Worm (Caenorhabditis elegans): ENCODE measurements around the gene K02E10.4.

K02E10.4 gene

DNA sequence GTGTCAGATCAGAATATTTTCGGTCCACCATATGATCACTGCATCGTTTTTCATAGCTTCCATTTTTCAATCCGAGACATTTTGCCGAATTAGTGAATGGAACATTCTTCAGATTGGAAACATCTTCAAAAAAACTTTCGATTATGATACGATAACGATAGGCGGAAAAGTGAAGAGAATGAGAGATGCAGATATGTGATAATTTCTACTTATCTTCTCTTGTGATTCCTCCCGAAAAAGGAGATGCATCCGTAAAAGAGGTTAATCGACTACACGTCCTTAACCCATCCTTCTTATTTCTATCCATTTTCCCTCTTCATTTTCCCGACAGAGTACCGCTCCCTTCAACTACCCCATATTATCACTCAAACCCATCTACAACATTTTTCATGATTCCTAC, at the start of gene K02E10.4:
Gene K02E10.4, plus strand, starts transcription at position 186 of the 400 bp plus-strand sequence.
- TF ChIP-seq elt-2 (tag; optimal IDR thresholded peaks at IDR 0.05) (no peak), dmd-4 (tag; optimal IDR thresholded peaks at IDR 0.05; ENCODE audit: borderline replicate concordance) (no peak), eyg-1 (tag; optimal IDR thresholded peaks at IDR 0.05) (no peak), unc-3 (GFP tag; conservative IDR thresholded peaks at IDR 0.05) (no peak), unc-3 (tag; optimal IDR thresholded peaks at IDR 0.05) (no peak), hlh-13 (GFP tag; optimal IDR thresholded peaks at IDR 0.05) (no peak), ceh-19 (GFP tag; optimal IDR thresholded peaks at IDR 0.05) (no peak), syd-9 (tag; optimal IDR thresholded peaks at IDR 0.05) (no peak), Y22D7AL.16 (tag; optimal IDR thresholded peaks at IDR 0.05) (no peak), unc-55 (GFP tag; optimal IDR thresholded peaks at IDR 0.05) (no peak), pat-9 (tag; optimal IDR thresholded peaks at IDR 0.05) (no peak), lim-6 (tag; optimal IDR thresholded peaks at IDR 0.05) (no peak), tbx-7 (tag; optimal IDR thresholded peaks at IDR 0.05) (no peak), pag-3 (tag; optimal IDR thresholded peaks at IDR 0.05; ENCODE audit: borderline replicate concordance) (no peak), nhr-232 (tag; optimal IDR thresholded peaks at IDR 0.05) (no peak), ceh-34 (tag; optimal IDR thresholded peaks at IDR 0.05) (no peak), ceh-45 (GFP tag; IDR thresholded peaks at IDR 0.05) (no peak), nhr-11 (tag; optimal IDR thresholded peaks at IDR 0.05) (no peak)

DNA sequence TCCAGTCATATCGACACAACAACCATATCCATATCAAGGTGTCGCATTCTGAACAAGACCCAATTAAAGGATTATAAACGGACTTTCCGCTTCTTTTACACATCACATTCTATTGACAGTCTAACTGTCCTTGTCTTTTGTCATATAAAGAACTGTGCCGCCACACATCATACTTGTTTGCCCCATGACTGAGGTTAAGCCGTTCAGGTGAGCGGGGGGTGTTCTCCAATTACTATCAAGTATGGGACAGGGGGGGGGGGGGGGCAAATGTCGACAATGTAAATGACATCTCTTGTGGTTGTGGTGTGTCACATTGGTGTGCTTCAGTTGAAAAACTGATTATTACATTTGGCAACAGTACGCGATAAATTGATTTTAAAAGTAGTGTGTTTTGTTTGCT, 49.3 kb upstream of the K02E10.4 start:
- TF ChIP-seq dmd-4 (tag; optimal IDR thresholded peaks at IDR 0.05; ENCODE audit: borderline replicate concordance) (no peak), elt-4 (tag; optimal IDR thresholded peaks at IDR 0.05) (no peak), fkh-10 (GFP tag; optimal IDR thresholded peaks at IDR 0.05) (no peak), elt-2 (tag; optimal IDR thresholded peaks at IDR 0.05) (no peak), ceh-48 (tag; optimal IDR thresholded peaks at IDR 0.05) (no peak), sox-4 (tag; optimal IDR thresholded peaks at IDR 0.05) (no peak), ceh-6 (GFP tag; optimal IDR thresholded peaks at IDR 0.05) (no peak), unc-55 (GFP tag; optimal IDR thresholded peaks at IDR 0.05) (no peak), ceh-30 (tag; optimal IDR thresholded peaks at IDR 0.05) (no peak), ttx-3 (tag; optimal IDR thresholded peaks at IDR 0.05) (no peak)

DNA sequence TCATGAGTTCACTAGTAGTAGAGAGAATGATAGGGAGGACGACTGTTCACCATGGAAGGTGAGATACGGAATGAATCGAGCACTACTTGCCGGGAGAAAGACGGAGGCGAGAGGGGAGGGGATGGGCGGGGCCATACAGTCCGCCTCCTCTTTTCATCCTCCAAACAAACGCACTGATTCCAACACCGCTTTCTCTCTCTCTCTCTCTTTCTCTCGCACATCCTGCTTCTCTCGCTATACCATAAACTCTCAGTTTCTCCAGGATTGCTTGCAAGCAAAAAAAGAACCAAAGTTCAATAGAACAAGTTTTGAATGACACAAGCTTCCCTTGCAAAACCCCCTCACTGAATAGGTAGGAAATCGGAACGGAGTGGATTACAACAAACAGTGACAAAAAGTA, 47.7 kb upstream of the K02E10.4 start:
- TF ChIP-seq ceh-34 (tag; optimal IDR thresholded peaks at IDR 0.05) (no peak), ceh-45 (GFP tag; IDR thresholded peaks at IDR 0.05) (no peak), pax-1 (tag; optimal IDR thresholded peaks at IDR 0.05) (no peak), ttx-3 (tag; optimal IDR thresholded peaks at IDR 0.05) (no peak), ceh-22 (tag; optimal IDR thresholded peaks at IDR 0.05) (no peak), zip-5 (tag; optimal IDR thresholded peaks at IDR 0.05) (no peak), gmeb-2 (tag; optimal IDR thresholded peaks at IDR 0.05) (no peak), fax-1 (tag; optimal IDR thresholded peaks at IDR 0.05) (no peak), fkh-6 (tag; optimal IDR thresholded peaks at IDR 0.05) (no peak)

- TF ChIP-seq fkh-6 (tag; optimal IDR thresholded peaks at IDR 0.05) (no peak), syd-9 (tag; optimal IDR thresholded peaks at IDR 0.05) (no peak), Y22D7AL.16 (tag; optimal IDR thresholded peaks at IDR 0.05) (no peak), T23F11.4 (GFP tag; optimal IDR thresholded peaks at IDR 0.05) (no peak), ahr-1 (tag; optimal IDR thresholded peaks at IDR 0.05) (no peak), sox-2 (GFP tag; IDR thresholded peaks at IDR 0.05) (no peak), che-1 (tag; optimal IDR thresholded peaks at IDR 0.05) (no peak)
Observed at ce11 chrX:2438857-2439256, 44.2 kb upstream of the K02E10.4 start, which contains the start of gene gid-2. Gene gid-2, minus strand, starts transcription at chrX:2438957.

DNA sequence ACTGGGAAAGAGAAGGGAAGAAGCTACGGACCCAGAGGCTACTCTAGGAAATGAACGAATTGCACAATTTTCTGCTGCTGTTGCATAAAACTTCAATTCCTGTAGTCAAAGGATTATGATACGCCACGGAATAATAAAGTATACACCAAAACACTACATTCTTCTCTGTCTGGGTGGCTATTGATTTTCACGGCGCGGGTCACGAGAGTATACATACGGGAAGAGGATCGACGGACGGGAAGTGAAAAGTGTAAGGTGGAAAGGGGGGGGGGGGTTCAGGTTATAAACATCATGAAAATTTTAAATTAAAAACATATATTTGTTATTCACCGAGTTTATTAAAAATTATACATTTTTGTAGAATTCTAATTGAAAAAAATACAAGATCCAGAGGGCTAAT, 43.8 kb upstream of the K02E10.4 start:
- no peak for TF ChIP-seq eyg-1 (tag; optimal IDR thresholded peaks at IDR 0.05)
- TF ChIP-seq ceh-22 (tag; optimal IDR thresholded peaks at IDR 0.05): no peak
- no peak for TF ChIP-seq ceh-14 (tag; optimal IDR thresholded peaks at IDR 0.05)
- peak; percentile 72 for TF ChIP-seq ceh-48 (tag; optimal IDR thresholded peaks at IDR 0.05)
- TF ChIP-seq ceh-31 (tag; optimal IDR thresholded peaks at IDR 0.05): peak; percentile 3
- peak; percentile 44 for TF ChIP-seq hlh-30 (tag; optimal IDR thresholded peaks at IDR 0.05; ENCODE audit: insufficient read depth)
- no peak for TF ChIP-seq fax-1 (tag; optimal IDR thresholded peaks at IDR 0.05)
- peak; percentile 3 for TF ChIP-seq nfya-1 (tag; optimal IDR thresholded peaks at IDR 0.05)

Measured in whole organism, late embryonic.